Fruit fly (Drosophila melanogaster) whole organism, prepupa: ENCODE results near the gene CG5254.

Experiments used
- Blimp-1 ChIP-seq: fragments of 200-800 bp; sonication (Bioruptor generic); optimal IDR thresholded peaks from 3 replicates; lab custom pipeline; 2017; ENCODE audit warnings: missing biosample characterization, missing genetic modification characterization, mild to moderate bottlenecking, moderate library complexity, missing genetic modification reagents
- CG10631 ChIP-seq: fragments of 200-800 bp; sonication (Bioruptor generic); optimal IDR thresholded peaks from 2 replicates; lab custom pipeline; 2016; ENCODE audit warnings: missing biosample characterization, missing genetic modification characterization
- CG10669 ChIP-seq: fragments of 200-800 bp; sonication (Bioruptor generic); optimal IDR thresholded peaks from 3 replicates; lab custom pipeline; 2018; ENCODE audit warnings: missing biosample characterization, mild to moderate bottlenecking, missing genetic modification characterization, moderate library complexity
- CG15336 ChIP-seq: fragments of 200-800 bp; sonication (Bioruptor generic); IDR thresholded peaks from 2 replicates; pipeline ENCODE4 v1.3.6; 2022; ENCODE audit warnings: missing biosample characterization, missing genetic modification characterization
- CG1621 ChIP-seq: fragments of 200-800 bp; sonication (Bioruptor generic); optimal IDR thresholded peaks from 3 replicates; lab custom pipeline; 2018; ENCODE audit warnings: missing biosample characterization, mild to moderate bottlenecking, missing genetic modification characterization
- CG16779 ChIP-seq: fragments of 200-800 bp; sonication (Bioruptor generic); optimal IDR thresholded peaks from 3 replicates; lab custom pipeline; 2017; ENCODE audit warnings: missing biosample characterization, mild to moderate bottlenecking, missing genetic modification characterization
- CG31627 ChIP-seq: fragments of 200-800 bp; sonication (Bioruptor generic); optimal IDR thresholded peaks from 3 replicates; lab custom pipeline; 2016; ENCODE audit warnings: missing biosample characterization, missing genetic modification characterization
- CG32006 ChIP-seq: fragments of 200-800 bp; sonication (Bioruptor generic); optimal IDR thresholded peaks from 3 replicates; lab custom pipeline; 2017; ENCODE audit warnings: missing biosample characterization, mild to moderate bottlenecking, missing genetic modification characterization
- CG34406 ChIP-seq: fragments of 200-800 bp; sonication (Bioruptor generic); optimal IDR thresholded peaks from 3 replicates; lab custom pipeline; 2016; ENCODE audit warnings: missing biosample characterization, missing genetic modification characterization
- CG3919 ChIP-seq: fragments of 200-800 bp; sonication (Bioruptor generic); optimal IDR thresholded peaks from 3 replicates; lab custom pipeline; 2016; ENCODE audit warnings: missing biosample characterization, missing genetic modification characterization
- CG4318 ChIP-seq: fragments of 200-800 bp; sonication (Bioruptor generic); optimal IDR thresholded peaks from 3 replicates; lab custom pipeline; 2017; ENCODE audit warnings: missing biosample characterization, mild to moderate bottlenecking, missing genetic modification characterization
- CG6163 ChIP-seq: fragments of 200-800 bp; sonication (Bioruptor generic); IDR thresholded peaks from 3 replicates; pipeline ENCODE4 v1.3.6; 2022; ENCODE audit warnings: missing biosample characterization, missing genetic modification characterization
- CG6276 ChIP-seq: fragments of 200-800 bp; sonication (Bioruptor generic); optimal IDR thresholded peaks from 2 replicates; lab custom pipeline; 2017; ENCODE audit warnings: missing biosample characterization, mild to moderate bottlenecking, missing genetic modification characterization
- CG6792 ChIP-seq: fragments of 200-800 bp; sonication (Bioruptor generic); optimal IDR thresholded peaks from 3 replicates; lab custom pipeline; 2016; ENCODE audit warnings: missing biosample characterization, missing genetic modification characterization
- CG6808 ChIP-seq: fragments of 200-800 bp; sonication (Bioruptor generic); optimal IDR thresholded peaks from 3 replicates; lab custom pipeline; 2017; ENCODE audit warnings: missing biosample characterization, missing genetic modification characterization, mild to moderate bottlenecking, moderate library complexity, missing genetic modification reagents
- CG6854 ChIP-seq: fragments of 200-800 bp; sonication (Bioruptor generic); optimal IDR thresholded peaks from 2 replicates; lab custom pipeline; 2017; ENCODE audit warnings: missing biosample characterization, mild to moderate bottlenecking, missing genetic modification characterization
- CG7368 ChIP-seq: fragments of 200-800 bp; sonication (Bioruptor generic); optimal IDR thresholded peaks from 3 replicates; lab custom pipeline; 2016; ENCODE audit warnings: missing biosample characterization, missing genetic modification characterization
- CG8119 ChIP-seq: fragments of 200-800 bp; sonication (Bioruptor generic); IDR thresholded peaks from 3 replicates; pipeline ENCODE4 v1.3.6; 2022; ENCODE audit warnings: missing biosample characterization, missing genetic modification characterization
- CG8632 ChIP-seq: fragments of 200-800 bp; sonication (Bioruptor generic); optimal IDR thresholded peaks from 3 replicates; lab custom pipeline; 2016; ENCODE audit warnings: missing biosample characterization, missing genetic modification characterization
- CG9139 ChIP-seq: fragments of 200-800 bp; sonication (Bioruptor generic); optimal IDR thresholded peaks from 3 replicates; lab custom pipeline; 2017; ENCODE audit warnings: missing biosample characterization, mild to moderate bottlenecking, missing genetic modification characterization
- Eip75B ChIP-seq: fragments of 200-800 bp; sonication (Bioruptor generic); optimal IDR thresholded peaks from 3 replicates; lab custom pipeline; 2016; ENCODE audit warnings: missing biosample characterization, missing genetic modification characterization
- Eip78C ChIP-seq: fragments of 200-800 bp; sonication (Bioruptor generic); peaks from one replicate; lab custom pipeline; 2016; ENCODE audit warnings: missing biosample characterization, missing genetic modification characterization
- Ets96B ChIP-seq: fragments of 200-800 bp; optimal IDR thresholded peaks from 2 replicates; lab custom pipeline; 2019; ENCODE audit warnings: missing biosample characterization, mild to moderate bottlenecking, missing genetic modification characterization, moderate library complexity
- Gug ChIP-seq: fragments of 200-800 bp; sonication (Bioruptor generic); IDR thresholded peaks from 2 replicates; pipeline ENCODE4 v1.3.6; 2022; ENCODE audit warnings: missing biosample characterization, missing genetic modification characterization
- Hr38 ChIP-seq: sonication (Bioruptor generic); optimal IDR thresholded peaks from 2 replicates; lab custom pipeline; 2016; ENCODE audit warnings: missing biosample characterization, missing genetic modification characterization
- Hr4 ChIP-seq: fragments of 200-800 bp; sonication (Bioruptor generic); optimal IDR thresholded peaks from 3 replicates; lab custom pipeline; 2016; ENCODE audit warnings: missing biosample characterization, missing genetic modification characterization
- Lpt ChIP-seq: fragments of 200-800 bp; sonication (Bioruptor generic); optimal IDR thresholded peaks from 3 replicates; lab custom pipeline; 2016; ENCODE audit warnings: missing biosample characterization, missing genetic modification characterization
- Smox ChIP-seq: fragments of 200-800 bp; sonication (Bioruptor generic); optimal IDR thresholded peaks from 3 replicates; lab custom pipeline; 2016; ENCODE audit warnings: missing biosample characterization, missing genetic modification characterization
- Sox14 ChIP-seq: fragments of 200-800 bp; sonication (Bioruptor generic); optimal IDR thresholded peaks from 3 replicates; lab custom pipeline; 2016; ENCODE audit warnings: missing biosample characterization, missing genetic modification characterization
- achi ChIP-seq: fragments of 200-800 bp; sonication (Bioruptor generic); optimal IDR thresholded peaks from 3 replicates; lab custom pipeline; 2016; ENCODE audit warnings: missing biosample characterization, missing genetic modification characterization
- acj6 ChIP-seq: fragments of 200-800 bp; sonication (Bioruptor generic); optimal IDR thresholded peaks from 3 replicates; lab custom pipeline; 2016; ENCODE audit warnings: missing biosample characterization, missing genetic modification characterization
- cyc ChIP-seq: fragments of 200-800 bp; sonication (Bioruptor generic); optimal IDR thresholded peaks from 3 replicates; lab custom pipeline; 2016; ENCODE audit warnings: missing biosample characterization, missing genetic modification characterization
- dac ChIP-seq: fragments of 200-800 bp; sonication (Bioruptor generic); optimal IDR thresholded peaks from 2 replicates; lab custom pipeline; 2017; ENCODE audit warnings: missing biosample characterization, mild to moderate bottlenecking, missing genetic modification characterization
- dsx ChIP-seq: fragments of 200-800 bp; optimal IDR thresholded peaks from 3 replicates; lab custom pipeline; 2019; ENCODE audit warnings: missing biosample characterization, mild to moderate bottlenecking, missing genetic modification characterization, moderate library complexity; ENCODE audit not compliant: poor library complexity, severe bottlenecking
- eg ChIP-seq: fragments of 200-800 bp; sonication (Bioruptor generic); IDR thresholded peaks from 3 replicates; pipeline ENCODE4 v1.3.6; 2022; ENCODE audit warnings: missing biosample characterization, missing genetic modification characterization
- esn ChIP-seq: fragments of 200-800 bp; sonication (Bioruptor generic); optimal IDR thresholded peaks from 2 replicates; lab custom pipeline; 2016; ENCODE audit warnings: missing biosample characterization, mild to moderate bottlenecking, missing genetic modification characterization, moderate library complexity
- fd85E ChIP-seq: fragments of 200-800 bp; sonication (Bioruptor generic); optimal IDR thresholded peaks from 3 replicates; lab custom pipeline; 2016; ENCODE audit warnings: missing biosample characterization, missing genetic modification characterization
- pdm3 ChIP-seq: fragments of 200-800 bp; sonication (Bioruptor generic); optimal IDR thresholded peaks from 3 replicates; lab custom pipeline; 2016; ENCODE audit warnings: missing biosample characterization, missing genetic modification characterization
- salr ChIP-seq, 2 experiments: fragments of 200-800 bp; sonication (Bioruptor generic); optimal IDR thresholded peaks; 3 replicates each; lab custom pipeline; 2016 to 2018; ENCODE audit warnings: missing biosample characterization in 2 of 2, missing genetic modification characterization in 2 of 2, mild to moderate bottlenecking in 1 of 2
- spab ChIP-seq: fragments of 200-800 bp; sonication (Bioruptor generic); optimal IDR thresholded peaks from 2 replicates; lab custom pipeline; 2017; ENCODE audit warnings: missing biosample characterization, mild to moderate bottlenecking, missing genetic modification characterization, missing genetic modification reagents
- ss ChIP-seq, 2 experiments: fragments of 200-800 bp; sonication (Bioruptor generic); optimal IDR thresholded peaks; 2 replicates in 1 of 2; 3 replicates in 1 of 2; lab custom pipeline; 2017 to 2018; ENCODE audit warnings: mild to moderate bottlenecking in 2 of 2, missing biosample characterization in 2 of 2, missing genetic modification characterization in 2 of 2, moderate library complexity in 1 of 2
- topi ChIP-seq: fragments of 200-800 bp; sonication (Bioruptor generic); optimal IDR thresholded peaks from 3 replicates; lab custom pipeline; 2016; ENCODE audit warnings: missing biosample characterization, missing genetic modification characterization
- vri ChIP-seq: fragments of 200-800 bp; sonication (Bioruptor generic); optimal IDR thresholded peaks from 3 replicates; lab custom pipeline; 2016; ENCODE audit warnings: missing biosample characterization, mild to moderate bottlenecking, missing genetic modification characterization

The CG5254 gene

dm6 chrX:713249-713898 lies 36.8 kb upstream of the CG5254 start (continued):
- no peak for TF ChIP-seq Blimp-1 (GFP tag; lab: Kevin White, UChicago)
- TF ChIP-seq pdm3: no peak
- TF ChIP-seq CG34406 (GFP tag; lab: Kevin White, UChicago): no peak
- no peak for TF ChIP-seq Smox (GFP tag; lab: Kevin White, UChicago)
- no peak for TF ChIP-seq cyc (GFP tag; lab: Kevin White, UChicago)
- TF ChIP-seq fd85E (GFP tag; lab: Kevin White, UChicago): no peak
- no peak for TF ChIP-seq Hr38 (GFP tag; lab: Kevin White, UChicago)
- TF ChIP-seq dsx (GFP tag; lab: Kevin White, UChicago): no peak
- TF ChIP-seq ss (GFP tag; optimal IDR thresholded peaks at IDR 0.05; lab: Kevin White, UChicago): peak in 1 of 2 experiments; percentile 73
- TF ChIP-seq salr (GFP tag; optimal IDR thresholded peaks at IDR 0.05; lab: Kevin White, UChicago): no peak
- TF ChIP-seq CG7368 (GFP tag; lab: Kevin White, UChicago): no peak
- no peak for TF ChIP-seq CG10631 (GFP tag; lab: Kevin White, UChicago)
- peak; percentile 27 for TF ChIP-seq CG10669 (GFP tag; lab: Kevin White, UChicago)
- no peak for TF ChIP-seq esn (GFP tag; lab: Kevin White, UChicago)
- TF ChIP-seq spab (GFP tag; lab: Kevin White, UChicago): no peak
- no peak for TF ChIP-seq acj6 (GFP tag; lab: Kevin White, UChicago)
- TF ChIP-seq CG31627 (GFP tag; lab: Kevin White, UChicago): no peak
- TF ChIP-seq Eip75B (GFP tag; lab: Kevin White, UChicago): no peak
- no peak for TF ChIP-seq vri
- no peak for TF ChIP-seq CG8119
- no peak for TF ChIP-seq CG8632 (GFP tag; lab: Kevin White, UChicago)
- TF ChIP-seq dac (GFP tag; lab: Kevin White, UChicago): no peak
- TF ChIP-seq, all 60 proteins: peak for 10

dm6 chrX:715383-715782 lies 34.8 kb upstream of the CG5254 start:
- TF ChIP-seq fd85E (GFP tag; lab: Kevin White, UChicago) (no peak), CG6276 (GFP tag; lab: Kevin White, UChicago) (peak; percentile 44), CG15336 (peak; percentile 67), CG32006 (GFP tag; lab: Kevin White, UChicago) (peak; percentile 74), eg (GFP tag; lab: Robert Waterston, UW) (peak; percentile 74), CG16779 (tag; lab: Kevin White, UChicago) (no peak), CG31627 (GFP tag; lab: Kevin White, UChicago) (no peak), CG6854 (GFP tag; lab: Kevin White, UChicago) (no peak), dac (GFP tag; lab: Kevin White, UChicago) (peak; percentile 28), CG6808 (GFP tag; lab: Kevin White, UChicago) (no peak), Sox14 (GFP tag; lab: Kevin White, UChicago) (peak; percentile 18), CG6163 (GFP tag; lab: Robert Waterston, UW) (peak; percentile 21; the same call in 2 of the 3 replicates), CG1621 (no peak), topi (GFP tag; lab: Kevin White, UChicago) (no peak), cyc (GFP tag; lab: Kevin White, UChicago) (no peak), achi (peak; percentile 14), CG3919 (peak; percentile 25), CG6792 (GFP tag; lab: Kevin White, UChicago) (no peak), Lpt (GFP tag; lab: Kevin White, UChicago) (no peak), CG10631 (GFP tag; lab: Kevin White, UChicago) (no peak), Ets96B (tag; lab: Kevin White, UChicago) (no peak), CG10669 (GFP tag; lab: Kevin White, UChicago) (no peak), Smox (GFP tag; lab: Kevin White, UChicago) (no peak), Hr4 (GFP tag; lab: Kevin White, UChicago) (peak; percentile 47), esn (GFP tag; lab: Kevin White, UChicago) (no peak), ss (GFP tag; optimal IDR thresholded peaks at IDR 0.05; lab: Kevin White, UChicago) (no peak), CG8119 (peak; percentile 56; the same call in 1 of the 3 replicates), CG4318 (peak; percentile 9), Eip78C (GFP tag; lab: Kevin White, UChicago) (peak; percentile 68), CG34406 (GFP tag; lab: Kevin White, UChicago) (no peak), Gug (0 out of 2 replicates have a peak, but pooled peaks have one; percentile 10), CG9139 (GFP tag; lab: Kevin White, UChicago) (no peak)
- TF ChIP-seq, all 60 proteins: peak for 14
